Fruit fly (Drosophila melanogaster) whole organism, embryonic: ENCODE results near the gene Cyp303a1.

ENCODE experiments used
- B-H1 ChIP-seq: fragments of 200-800 bp; sonication (Bioruptor generic); IDR thresholded peaks from 3 replicates; pipeline ENCODE4 v1.3.6; 2022; ENCODE audit warnings: missing biosample characterization, missing genetic modification characterization
- CG12942 ChIP-seq: fragments of 200-800 bp; sonication (Bioruptor generic); optimal IDR thresholded peaks from 3 replicates; lab custom pipeline; 2016; ENCODE audit warnings: missing biosample characterization, missing genetic modification characterization
- CG13123 ChIP-seq: fragments of 200-800 bp; sonication (Bioruptor generic); optimal IDR thresholded peaks from 2 replicates; lab custom pipeline; 2016; ENCODE audit warnings: missing biosample characterization, missing genetic modification characterization
- CG13296 ChIP-seq: fragments of 200-800 bp; sonication (Bioruptor generic); optimal IDR thresholded peaks from 3 replicates; lab custom pipeline; 2018; ENCODE audit warnings: missing biosample characterization, mild to moderate bottlenecking, missing genetic modification characterization
- CG13424 ChIP-seq: fragments of 200-800 bp; sonication (Bioruptor generic); optimal IDR thresholded peaks from 2 replicates; lab custom pipeline; 2019; ENCODE audit warnings: missing biosample characterization, mild to moderate bottlenecking, missing genetic modification characterization, moderate library complexity
- CG15479 ChIP-seq: fragments of 200-800 bp; sonication (Bioruptor generic); optimal IDR thresholded peaks from 3 replicates; lab custom pipeline; 2019; ENCODE audit warnings: missing biosample characterization, mild to moderate bottlenecking, missing genetic modification characterization, moderate library complexity
- CG1647 ChIP-seq: fragments of 200-800 bp; sonication (Bioruptor generic); optimal IDR thresholded peaks from 3 replicates; lab custom pipeline; 2016; ENCODE audit warnings: missing biosample characterization, missing genetic modification characterization
- CG1832 ChIP-seq: fragments of 200-800 bp; sonication (Bioruptor generic); optimal IDR thresholded peaks from 2 replicates; lab custom pipeline; 2017; ENCODE audit warnings: missing biosample characterization, mild to moderate bottlenecking, missing genetic modification characterization, inconsistent platforms
- CG18476 ChIP-seq: fragments of 200-800 bp; sonication (Bioruptor generic); optimal IDR thresholded peaks from 2 replicates; lab custom pipeline; 2016; ENCODE audit warnings: missing biosample characterization, mild to moderate bottlenecking, missing genetic modification characterization
- CG2202 ChIP-seq: fragments of 200-800 bp; sonication (Bioruptor generic); optimal IDR thresholded peaks from 2 replicates; lab custom pipeline; 2018; ENCODE audit warnings: missing biosample characterization, mild to moderate bottlenecking, missing genetic modification characterization
- CG2889 ChIP-seq: fragments of 200-800 bp; sonication (Bioruptor generic); IDR thresholded peaks from 3 replicates; pipeline ENCODE4 v1.3.6; 2022; ENCODE audit warnings: missing biosample characterization, missing genetic modification characterization
- CG3281 ChIP-seq: fragments of 200-800 bp; sonication (Bioruptor generic); optimal IDR thresholded peaks from 3 replicates; lab custom pipeline; 2017; ENCODE audit warnings: missing biosample characterization, mild to moderate bottlenecking, missing genetic modification characterization
- CG3838 ChIP-seq: fragments of 200-800 bp; sonication (Bioruptor generic); optimal IDR thresholded peaks from 3 replicates; lab custom pipeline; 2016; ENCODE audit warnings: missing biosample characterization, missing genetic modification characterization
- CG43689 ChIP-seq: fragments of 200-800 bp; sonication (Bioruptor generic); IDR thresholded peaks from 2 replicates; pipeline ENCODE4 v1.3.6; 2022; ENCODE audit warnings: missing biosample characterization, missing genetic modification characterization
- CG5180 ChIP-seq: fragments of 200-800 bp; sonication (Bioruptor generic); optimal IDR thresholded peaks from 3 replicates; lab custom pipeline; 2017; ENCODE audit warnings: missing biosample characterization, missing genetic modification characterization, mild to moderate bottlenecking, moderate library complexity, missing genetic modification reagents
- CG6689 ChIP-seq: fragments of 200-800 bp; sonication (Bioruptor generic); IDR thresholded peaks from 2 replicates; pipeline ENCODE4 v1.3.6; 2022; ENCODE audit warnings: missing biosample characterization, missing genetic modification characterization
- CG7745 ChIP-seq: fragments of 200-800 bp; sonication (Bioruptor generic); optimal IDR thresholded peaks from 2 replicates; lab custom pipeline; 2018; ENCODE audit warnings: missing biosample characterization, mild to moderate bottlenecking, missing genetic modification characterization, moderate library complexity
- Camta ChIP-seq: fragments of 200-800 bp; sonication (Bioruptor generic); optimal IDR thresholded peaks from 2 replicates; lab custom pipeline; 2016; ENCODE audit warnings: missing biosample characterization, missing genetic modification characterization
- D19B ChIP-seq: fragments of 200-800 bp; sonication (Bioruptor generic); optimal IDR thresholded peaks from 2 replicates; lab custom pipeline; 2017; ENCODE audit warnings: missing biosample characterization, mild to moderate bottlenecking, missing genetic modification characterization
- Ets97D ChIP-seq: fragments of 200-800 bp; sonication (Bioruptor generic); optimal IDR thresholded peaks from 3 replicates; lab custom pipeline; 2016; ENCODE audit warnings: missing biosample characterization, missing genetic modification characterization
- HLH54F ChIP-seq: fragments of 200-800 bp; sonication (Bioruptor generic); optimal IDR thresholded peaks from 3 replicates; lab custom pipeline; 2016; ENCODE audit warnings: missing biosample characterization, missing genetic modification characterization
- Mad ChIP-seq: fragments of 200-800 bp; sonication (Bioruptor generic); optimal IDR thresholded peaks from 2 replicates; lab custom pipeline; 2016; ENCODE audit warnings: missing biosample characterization, missing genetic modification characterization
- NFAT ChIP-seq: fragments of 200-800 bp; sonication (Bioruptor generic); IDR thresholded peaks from 2 replicates; pipeline ENCODE4 v1.3.6; 2022; ENCODE audit warnings: missing biosample characterization, missing genetic modification characterization
- Ptx1 ChIP-seq: fragments of 200-800 bp; sonication (Bioruptor generic); IDR thresholded peaks from 2 replicates; pipeline ENCODE4 v1.3.6; 2022; ENCODE audit warnings: missing biosample characterization, missing genetic modification characterization
- Rfx ChIP-seq: fragments of 200-800 bp; sonication (Bioruptor generic); IDR thresholded peaks from 2 replicates; pipeline ENCODE4 v1.3.6; 2022; ENCODE audit warnings: missing biosample characterization, missing genetic modification characterization
- Xbp1 ChIP-seq: fragments of 200-800 bp; sonication (Bioruptor generic); optimal IDR thresholded peaks from 3 replicates; lab custom pipeline; 2016; ENCODE audit warnings: missing biosample characterization, mild to moderate bottlenecking, missing genetic modification characterization
- aop ChIP-seq: fragments of 200-800 bp; sonication (Bioruptor generic); IDR thresholded peaks from 2 replicates; pipeline ENCODE4 v1.3.6; 2022; ENCODE audit warnings: missing biosample characterization, missing genetic modification characterization
- bbx ChIP-seq: fragments of 200-800 bp; sonication (Bioruptor generic); IDR thresholded peaks from 2 replicates; pipeline ENCODE4 v1.3.6; 2022; ENCODE audit warnings: missing biosample characterization, missing genetic modification characterization; ENCODE audit not compliant: partially characterized antibody
- caup ChIP-seq: fragments of 200-800 bp; sonication (Bioruptor generic); optimal IDR thresholded peaks from 3 replicates; lab custom pipeline; 2017; ENCODE audit warnings: missing biosample characterization, mild to moderate bottlenecking, missing genetic modification characterization, moderate library complexity; ENCODE audit not compliant: severe bottlenecking
- chm ChIP-seq: fragments of 200-800 bp; sonication (Bioruptor generic); IDR thresholded peaks from 2 replicates; pipeline ENCODE4 v1.3.6; 2022; ENCODE audit warnings: missing biosample characterization, missing genetic modification characterization
- chn ChIP-seq: fragments of 200-800 bp; sonication (Bioruptor generic); optimal IDR thresholded peaks from 2 replicates; lab custom pipeline; 2016; ENCODE audit warnings: missing biosample characterization, missing genetic modification characterization
- crc ChIP-seq: fragments of 200-800 bp; sonication (Bioruptor generic); optimal IDR thresholded peaks from 2 replicates; lab custom pipeline; 2016; ENCODE audit warnings: missing biosample characterization, missing genetic modification characterization
- exex ChIP-seq: fragments of 200-800 bp; sonication (Bioruptor generic); optimal IDR thresholded peaks from 4 replicates; lab custom pipeline; 2018; ENCODE audit warnings: missing biosample characterization, mild to moderate bottlenecking, missing genetic modification characterization, moderate library complexity
- hb ChIP-seq: fragments of 200-800 bp; sonication (Bioruptor generic); IDR thresholded peaks from 3 replicates; pipeline ENCODE4 v1.3.6; 2022; ENCODE audit warnings: missing biosample characterization, missing genetic modification characterization; ENCODE audit not compliant: partially characterized antibody
- inv ChIP-seq: fragments of 200-800 bp; sonication (Bioruptor generic); IDR thresholded peaks from 2 replicates; pipeline ENCODE4 v1.3.6; 2022; ENCODE audit warnings: missing biosample characterization, missing genetic modification characterization; ENCODE audit not compliant: partially characterized antibody
- kah ChIP-seq: fragments of 200-800 bp; sonication (Bioruptor generic); optimal IDR thresholded peaks from 2 replicates; lab custom pipeline; 2018; ENCODE audit warnings: missing biosample characterization, mild to moderate bottlenecking, missing genetic modification characterization
- klu ChIP-seq: fragments of 200-800 bp; sonication (Bioruptor generic); IDR thresholded peaks from 2 replicates; pipeline ENCODE4 v1.3.6; 2022; ENCODE audit warnings: missing biosample characterization, missing genetic modification characterization
- lbe ChIP-seq: fragments of 200-800 bp; sonication (Bioruptor generic); optimal IDR thresholded peaks from 2 replicates; lab custom pipeline; 2016; ENCODE audit warnings: missing biosample characterization, mild to moderate bottlenecking, missing genetic modification characterization
- lmd ChIP-seq: fragments of 200-800 bp; sonication (Bioruptor generic); IDR thresholded peaks from 2 replicates; pipeline ENCODE4 v1.3.6; 2022; ENCODE audit warnings: missing biosample characterization, missing genetic modification characterization
- mirr ChIP-seq: fragments of 200-800 bp; sonication (Bioruptor generic); optimal IDR thresholded peaks from 3 replicates; lab custom pipeline; 2018; ENCODE audit warnings: missing biosample characterization, mild to moderate bottlenecking, missing genetic modification characterization
- mld ChIP-seq: fragments of 200-800 bp; sonication (Bioruptor generic); IDR thresholded peaks from 3 replicates; pipeline ENCODE4 v1.3.6; 2022; ENCODE audit warnings: missing biosample characterization, missing genetic modification characterization; ENCODE audit not compliant: partially characterized antibody
- nmo ChIP-seq: fragments of 200-800 bp; sonication (Bioruptor generic); optimal IDR thresholded peaks from 2 replicates; lab custom pipeline; 2018; ENCODE audit warnings: missing biosample characterization, mild to moderate bottlenecking, missing genetic modification characterization, moderate library complexity
- org-1 ChIP-seq: fragments of 200-800 bp; sonication (Bioruptor generic); optimal IDR thresholded peaks from 2 replicates; lab custom pipeline; 2017; ENCODE audit warnings: missing biosample characterization, missing genetic modification characterization
- psq ChIP-seq: fragments of 200-800 bp; sonication (Bioruptor generic); optimal IDR thresholded peaks from 2 replicates; lab custom pipeline; 2017; ENCODE audit warnings: missing biosample characterization, missing genetic modification characterization
- scrt ChIP-seq: fragments of 200-800 bp; sonication (Bioruptor generic); optimal IDR thresholded peaks from 2 replicates; lab custom pipeline; 2018; ENCODE audit warnings: missing biosample characterization, mild to moderate bottlenecking, missing genetic modification characterization, moderate library complexity
- sens ChIP-seq: fragments of 200-800 bp; sonication (Bioruptor generic); peaks from one replicate; lab custom pipeline; 2016; ENCODE audit warnings: missing biosample characterization, missing genetic modification characterization
- slp2 ChIP-seq: fragments of 200-800 bp; sonication (Bioruptor generic); optimal IDR thresholded peaks from 2 replicates; lab custom pipeline; 2016; ENCODE audit warnings: missing biosample characterization, missing genetic modification characterization
- tll ChIP-seq, 2 experiments: fragments of 200-800 bp in 1 of 2; fragments of >200 bp in 1 of 2; sonication (Bioruptor generic) in 1 of 2; optimal IDR thresholded peaks; 2 replicates each; lab custom pipeline; 2017 to 2019; ENCODE audit warnings: missing biosample characterization in 2 of 2, missing genetic modification characterization in 2 of 2, mild to moderate bottlenecking in 1 of 2, moderate library complexity in 1 of 2
- usp ChIP-seq: fragments of >200 bp; optimal IDR thresholded peaks from 2 replicates; lab custom pipeline; 2017; ENCODE audit warnings: missing biosample characterization, missing genetic modification characterization
- yki ChIP-seq: fragments of >200 bp; optimal IDR thresholded peaks from 3 replicates; lab custom pipeline; 2018

Gene Cyp303a1

dm6 chr2L:16325515-16326257, 31.7 kb downstream of the Cyp303a1 start, which contains the start of gene cact (continued):
- TF ChIP-seq crc (GFP tag; lab: Kevin White, UChicago) = peak; percentile 93
- TF ChIP-seq CG1647 = peak; percentile 90
- TF ChIP-seq lbe (GFP tag; lab: Kevin White, UChicago) = peak; percentile 94
- no peak; the same call in none of the 2 replicates for TF ChIP-seq CG43689
- peak; percentile 89 for TF ChIP-seq caup (GFP tag; lab: Kevin White, UChicago)
- TF ChIP-seq CG1832 (GFP tag; lab: Kevin White, UChicago) = no peak
- peak; percentile 95 for TF ChIP-seq Ptx1 (GFP tag; lab: Robert Waterston, UW)
- TF ChIP-seq usp (GFP tag; lab: Kevin White, UChicago) = no peak
- peak; percentile 92 for TF ChIP-seq CG13424 (tag; lab: Kevin White, UChicago)
- peak; percentile 76 for TF ChIP-seq CG2202 (tag; lab: Kevin White, UChicago)
- TF ChIP-seq CG13296 (GFP tag; lab: Kevin White, UChicago) = peak; percentile 85
- TF ChIP-seq sens (GFP tag; lab: Kevin White, UChicago) = peak; percentile 99
- TF ChIP-seq CG2889 = peak; percentile 68; the same call in 2 of the 3 replicates
- TF ChIP-seq Xbp1 (GFP tag; lab: Kevin White, UChicago) = peak; percentile 96
- TF ChIP-seq Rfx (GFP tag; lab: Robert Waterston, UW) = peak; percentile 93
- TF ChIP-seq CG3838 (GFP tag; lab: Kevin White, UChicago) = peak; percentile 83
- TF ChIP-seq psq (GFP tag; lab: Kevin White, UChicago) = peak; percentile 72
- no peak for TF ChIP-seq aop (GFP tag; lab: Robert Waterston, UW)
- peak; percentile 89 for TF ChIP-seq CG3281 (GFP tag; lab: Kevin White, UChicago)
- TF ChIP-seq klu (GFP tag; lab: Robert Waterston, UW) = peak; percentile 86
- TF ChIP-seq exex (tag; lab: Kevin White, UChicago) = peak; percentile 81
- peak; percentile 57 for TF ChIP-seq CG5180 (GFP tag; lab: Kevin White, UChicago)
- TF ChIP-seq scrt (GFP tag; lab: Kevin White, UChicago) = peak; percentile 82
- no peak for TF ChIP-seq CG15479 (GFP tag; lab: Kevin White, UChicago)
- peak; percentile 87 for TF ChIP-seq NFAT (GFP tag; lab: Robert Waterston, UW)
- no peak for TF ChIP-seq hb (GFP tag; lab: Robert Waterston, UW)
- peak; percentile 15 for TF ChIP-seq CG7745
- peak; percentile 94 for TF ChIP-seq Mad (GFP tag; lab: Kevin White, UChicago)
- TF ChIP-seq kah (GFP tag; lab: Kevin White, UChicago) = peak; percentile 53
- TF ChIP-seq Ets97D = peak; percentile 91
- TF ChIP-seq HLH54F (GFP tag; lab: Kevin White, UChicago) = peak; percentile 95
- TF ChIP-seq yki (lab: Kevin White, UChicago) = no peak
- TF ChIP-seq nmo (GFP tag; lab: Kevin White, UChicago) = peak; percentile 94
- TF ChIP-seq Camta (GFP tag; lab: Kevin White, UChicago) = peak; percentile 87
- TF ChIP-seq B-H1 (GFP tag; lab: Robert Waterston, UW) = peak; percentile 80
- peak; percentile 87 for TF ChIP-seq CG13123
- TF ChIP-seq lmd (GFP tag; lab: Robert Waterston, UW) = peak; percentile 92
- peak; percentile 6 to 74 for TF ChIP-seq tll (GFP tag; optimal IDR thresholded peaks at IDR 0.05; lab: Kevin White, UChicago)
- TF ChIP-seq CG6689 (GFP tag; lab: Robert Waterston, UW) = peak; percentile 89
- peak; percentile 43 for TF ChIP-seq mirr (GFP tag; lab: Kevin White, UChicago)
- no peak for TF ChIP-seq inv
- peak; percentile 93 for TF ChIP-seq slp2 (GFP tag; lab: Kevin White, UChicago)
- TF ChIP-seq D19B (GFP tag; lab: Kevin White, UChicago) = peak; percentile 80
- TF ChIP-seq org-1 (GFP tag; lab: Kevin White, UChicago) = peak; percentile 74
- TF ChIP-seq chn (GFP tag; lab: Kevin White, UChicago) = peak; percentile 94
- TF ChIP-seq bbx (GFP tag; lab: Robert Waterston, UW) = no peak
- peak; percentile 88 for TF ChIP-seq CG18476 (GFP tag; lab: Kevin White, UChicago)
- TF ChIP-seq mld (GFP tag; lab: Robert Waterston, UW) = no peak
- peak; percentile 66 for TF ChIP-seq chm
- peak; percentile 90 for TF ChIP-seq CG12942
